Worm (Caenorhabditis elegans) whole organism, L3 larva: ENCODE measurements around the gene mes-1.

Experiments
- ZK546.5 ChIP-seq: sonication (generic microtip); optimal IDR thresholded peaks from 2 replicates; lab custom pipeline; 2017; ENCODE audit warnings: missing biosample characterization, missing genetic modification characterization
- aly-2 ChIP-seq: fragments of 150-350 bp; optimal IDR thresholded peaks from 2 replicates; lab custom pipeline; 2014; ENCODE audit warnings: missing biosample characterization, missing genetic modification characterization
- ama-1 ChIP-seq: fragments of 150-350 bp; optimal IDR thresholded peaks from 2 replicates; lab custom pipeline; 2018
- ceh-16 ChIP-seq: sonication (generic microtip); optimal IDR thresholded peaks from 2 replicates; lab custom pipeline; 2017; ENCODE audit warnings: missing biosample characterization, missing genetic modification characterization
- ceh-28 ChIP-seq: fragments of 150-350 bp; optimal IDR thresholded peaks from 2 replicates; lab custom pipeline; 2014; ENCODE audit warnings: missing biosample characterization, missing genetic modification reagents, missing genetic modification characterization
- ceh-82 ChIP-seq: fragments of 150-350 bp; optimal IDR thresholded peaks from 2 replicates; lab custom pipeline; 2014; ENCODE audit warnings: missing biosample characterization, missing genetic modification characterization
- daf-12 ChIP-seq: fragments of 150-350 bp; optimal IDR thresholded peaks from 2 replicates; lab custom pipeline; 2014; ENCODE audit warnings: missing biosample characterization, missing genetic modification reagents, missing genetic modification characterization
- egl-5 ChIP-seq: fragments of 150-350 bp; optimal IDR thresholded peaks from 2 replicates; lab custom pipeline; 2017; ENCODE audit warnings: missing biosample characterization, missing genetic modification reagents, missing genetic modification characterization, inconsistent platforms
- elt-1 ChIP-seq: fragments of 150-350 bp; optimal IDR thresholded peaks from 2 replicates; lab custom pipeline; 2014; ENCODE audit warnings: missing biosample characterization, missing genetic modification characterization
- elt-2 ChIP-seq: sonication (generic microtip); optimal IDR thresholded peaks from 2 replicates; lab custom pipeline; 2016; ENCODE audit warnings: missing genetic modification reagents, mild to moderate bottlenecking, missing genetic modification characterization, missing compliant biosample characterization
- elt-3 ChIP-seq, 3 experiments: fragments of 150-350 bp in 1 of 3; sonication (generic microtip) in 2 of 3; optimal IDR thresholded peaks; 2 replicates in 2 of 3; 4 replicates in 1 of 3; lab custom pipeline; 2014 to 2017; ENCODE audit warnings: missing biosample characterization in 3 of 3, missing genetic modification characterization in 3 of 3
- eor-1 ChIP-seq, 2 experiments: fragments of 150-350 bp; optimal IDR thresholded peaks; 2 replicates each; lab custom pipeline; 2014 to 2018; ENCODE audit warnings: missing biosample characterization in 2 of 2, missing genetic modification characterization in 2 of 2
- fkh-2 ChIP-seq: fragments of 150-350 bp; optimal IDR thresholded peaks from 2 replicates; lab custom pipeline; 2014; ENCODE audit warnings: missing biosample characterization, missing genetic modification reagents, missing genetic modification characterization
- fos-1 ChIP-seq: fragments of 150-350 bp; optimal IDR thresholded peaks from 2 replicates; lab custom pipeline; 2014; ENCODE audit warnings: missing biosample characterization, missing genetic modification characterization
- hmg-11 ChIP-seq: sonication (generic microtip); optimal IDR thresholded peaks from 2 replicates; lab custom pipeline; 2016; ENCODE audit warnings: missing genetic modification characterization, missing compliant biosample characterization
- jun-1 ChIP-seq: fragments of 150-350 bp; optimal IDR thresholded peaks from 2 replicates; lab custom pipeline; 2014; ENCODE audit warnings: missing biosample characterization, missing genetic modification reagents, missing genetic modification characterization
- lin-15B ChIP-seq: fragments of 150-350 bp; optimal IDR thresholded peaks from 2 replicates; lab custom pipeline; 2014; ENCODE audit warnings: missing biosample characterization, missing genetic modification characterization
- lin-39 ChIP-seq: fragments of 150-350 bp; optimal IDR thresholded peaks from 2 replicates; lab custom pipeline; 2018; ENCODE audit warnings: missing biosample characterization, missing genetic modification reagents, missing genetic modification characterization
- lsy-12 ChIP-seq: sonication (generic microtip); optimal IDR thresholded peaks from 2 replicates; lab custom pipeline; 2016; ENCODE audit warnings: mild to moderate bottlenecking, missing genetic modification characterization, missing compliant biosample characterization
- mdl-1 ChIP-seq: fragments of 150-350 bp; optimal IDR thresholded peaks from 2 replicates; lab custom pipeline; 2014; ENCODE audit warnings: missing biosample characterization, missing genetic modification characterization
- mml-1 ChIP-seq: fragments of 150-350 bp; sonication (generic microtip); optimal IDR thresholded peaks from 3 replicates; lab custom pipeline; 2014; ENCODE audit warnings: missing biosample characterization, missing genetic modification characterization
- nhr-23 ChIP-seq: fragments of 150-350 bp; optimal IDR thresholded peaks from 2 replicates; lab custom pipeline; 2014; ENCODE audit warnings: missing biosample characterization, missing genetic modification reagents, missing genetic modification characterization
- nhr-237 ChIP-seq: fragments of 150-350 bp; optimal IDR thresholded peaks from 2 replicates; lab custom pipeline; 2014; ENCODE audit warnings: missing biosample characterization, missing genetic modification characterization
- nhr-25 ChIP-seq: sonication (generic microtip); optimal IDR thresholded peaks from 2 replicates; lab custom pipeline; 2017; ENCODE audit warnings: missing biosample characterization, missing genetic modification characterization
- nhr-43 ChIP-seq: sonication (generic microtip); optimal IDR thresholded peaks from 2 replicates; lab custom pipeline; 2016; ENCODE audit warnings: mild to moderate bottlenecking, missing genetic modification characterization, missing compliant biosample characterization; ENCODE audit not compliant: poor library complexity, severe bottlenecking
- nhr-76 ChIP-seq: fragments of 150-350 bp; sonication (generic microtip); optimal IDR thresholded peaks from 5 replicates; lab custom pipeline; 2014; ENCODE audit warnings: missing biosample characterization, missing genetic modification characterization
- nhr-77 ChIP-seq: fragments of 150-350 bp; optimal IDR thresholded peaks from 2 replicates; lab custom pipeline; 2014; ENCODE audit warnings: missing biosample characterization, missing genetic modification characterization
- pqm-1 ChIP-seq: fragments of 150-350 bp; optimal IDR thresholded peaks from 2 replicates; lab custom pipeline; 2017; ENCODE audit warnings: missing biosample characterization, missing genetic modification characterization, inconsistent platforms
- skn-1 ChIP-seq: fragments of 150-350 bp; optimal IDR thresholded peaks from 2 replicates; lab custom pipeline; 2014; ENCODE audit warnings: missing biosample characterization, missing genetic modification characterization
- snpc-4 ChIP-seq: fragments of 150-350 bp; optimal IDR thresholded peaks from 2 replicates; lab custom pipeline; 2014; ENCODE audit warnings: missing biosample characterization, missing genetic modification characterization
- tbx-2 ChIP-seq: sonication (generic microtip); optimal IDR thresholded peaks from 2 replicates; lab custom pipeline; 2016; ENCODE audit warnings: mild to moderate bottlenecking, missing genetic modification characterization, missing compliant biosample characterization
- unc-62 ChIP-seq: fragments of 150-350 bp; sonication (generic microtip); optimal IDR thresholded peaks from 4 replicates; lab custom pipeline; 2014; ENCODE audit warnings: missing biosample characterization, missing genetic modification reagents, missing genetic modification characterization
- zag-1 ChIP-seq: fragments of 150-350 bp; optimal IDR thresholded peaks from 2 replicates; lab custom pipeline; 2014; ENCODE audit warnings: missing biosample characterization, missing genetic modification characterization
- ztf-11 ChIP-seq: fragments of 150-350 bp; optimal IDR thresholded peaks from 2 replicates; lab custom pipeline; 2014; ENCODE audit warnings: missing biosample characterization, missing genetic modification characterization
- ztf-4 ChIP-seq: fragments of 150-350 bp; optimal IDR thresholded peaks from 2 replicates; lab custom pipeline; 2014; ENCODE audit warnings: missing biosample characterization, missing genetic modification characterization

Gene mes-1

DNA sequence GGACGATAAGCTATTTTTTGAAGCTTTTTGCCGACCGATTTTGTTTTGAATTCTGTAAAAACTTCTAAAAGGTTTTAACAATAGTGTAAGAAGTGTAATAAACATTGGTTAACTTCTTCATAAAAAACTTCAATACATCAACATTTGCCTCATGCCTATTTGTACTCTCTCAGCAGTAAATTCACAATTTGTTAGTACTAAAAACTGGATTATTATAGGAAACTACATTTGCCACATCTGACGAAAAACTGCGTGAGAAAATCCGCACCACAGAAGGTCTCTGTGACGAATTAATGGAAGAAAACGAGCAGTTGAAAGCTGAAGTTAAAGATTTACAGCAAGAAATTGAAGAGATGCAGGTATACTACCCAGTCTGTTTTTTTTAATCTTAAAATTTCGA, 29.8 kb upstream of the mes-1 start:
- TF ChIP-seq eor-1 (tag; optimal IDR thresholded peaks at IDR 0.05; lab: Kevin White, UChicago) (no peak), snpc-4 (tag; lab: Kevin White, UChicago) (no peak), ceh-82 (tag; lab: Kevin White, UChicago) (no peak), nhr-25 (tag; lab: Kevin White, UChicago) (no peak), ceh-16 (tag; lab: Kevin White, UChicago) (no peak), lin-39 (tag; lab: Kevin White, UChicago) (no peak)

DNA sequence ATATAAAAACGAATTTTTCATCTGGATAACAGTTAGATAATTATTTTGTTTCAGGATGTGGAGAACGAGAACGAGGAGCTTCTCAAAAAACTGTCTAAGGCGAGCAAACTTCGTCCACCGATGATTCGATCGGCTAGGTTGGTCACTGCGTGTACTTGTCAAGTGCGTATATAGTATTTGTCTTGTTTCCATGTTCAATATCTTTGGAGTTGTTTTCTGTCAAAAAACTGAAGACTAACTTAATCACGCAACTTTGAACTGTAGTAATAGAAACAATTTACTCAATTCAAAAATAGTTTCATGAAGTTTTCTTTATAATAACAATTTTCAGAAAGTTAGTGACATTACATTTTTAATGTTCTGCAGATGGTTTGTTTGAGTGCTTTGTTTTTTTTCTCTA, 28.6 kb upstream of the mes-1 start:
- TF ChIP-seq mdl-1 (no peak), unc-62 (GFP tag; lab: Kevin White, UChicago) (no peak), ztf-11 (no peak), eor-1 (tag; optimal IDR thresholded peaks at IDR 0.05; lab: Kevin White, UChicago) (no peak), elt-2 (no peak), egl-5 (tag; lab: Kevin White, UChicago) (no peak), ZK546.5 (tag; lab: Kevin White, UChicago) (no peak), tbx-2 (no peak), fos-1 (tag; lab: Kevin White, UChicago) (no peak), hmg-11 (tag; lab: Kevin White, UChicago) (no peak), zag-1 (tag; lab: Kevin White, UChicago) (no peak), nhr-76 (no peak), skn-1 (tag; lab: Kevin White, UChicago) (no peak)

DNA sequence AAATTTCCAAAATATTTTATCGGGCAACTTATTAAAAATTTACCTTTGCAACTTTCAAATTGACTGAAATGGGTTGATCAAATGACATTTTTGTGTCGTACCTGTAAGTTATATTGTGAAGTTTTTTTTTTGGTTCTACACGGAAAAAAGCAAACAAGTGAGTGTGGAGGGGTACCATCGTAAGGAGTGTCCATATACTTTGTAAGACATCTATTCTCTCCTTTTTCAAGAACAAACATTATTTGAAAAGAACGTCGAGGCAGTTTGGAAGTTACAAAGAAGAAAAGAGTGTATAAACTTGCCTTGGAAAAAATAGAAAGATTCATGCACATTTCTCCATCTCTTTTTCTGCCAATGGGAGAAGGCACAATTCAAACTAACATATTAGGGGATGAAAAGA, 19.9 kb upstream of the mes-1 start, which contains the start of gene taf-7.1:
taf-7.1 (minus strand) TSS at position 101 of the 400 bp plus-strand sequence.
- TF ChIP-seq nhr-43 (tag; lab: Kevin White, UChicago) (no peak), snpc-4 (tag; lab: Kevin White, UChicago) (no peak), egl-5 (tag; lab: Kevin White, UChicago) (no peak), nhr-77 (no peak), ztf-4 (tag; lab: Kevin White, UChicago) (no peak), jun-1 (tag; lab: Kevin White, UChicago) (no peak), mml-1 (no peak), eor-1 (tag; optimal IDR thresholded peaks at IDR 0.05; lab: Kevin White, UChicago) (no peak), lin-15B (tag; lab: Kevin White, UChicago) (no peak), ama-1 (lab: Kevin White, UChicago) (no peak), nhr-237 (tag; lab: Kevin White, UChicago) (no peak), lin-39 (tag; lab: Kevin White, UChicago) (no peak), elt-3 (tag; optimal IDR thresholded peaks at IDR 0.05; lab: Kevin White, UChicago) (no peak), fkh-2 (tag; lab: Kevin White, UChicago) (no peak)

ce11 chrX:11843363-11843762, 13.9 kb upstream of the mes-1 start, which contains the start of gene F54F7.2:
Gene F54F7.2, plus strand, starts transcription at chrX:11843663.
- TF ChIP-seq tbx-2, result no peak
- no peak for TF ChIP-seq aly-2 (tag; lab: Kevin White, UChicago)
- TF ChIP-seq nhr-237 (tag; lab: Kevin White, UChicago), result no peak
- TF ChIP-seq elt-3 (tag; optimal IDR thresholded peaks at IDR 0.05; lab: Kevin White, UChicago), result no peak
- TF ChIP-seq lsy-12 (tag; lab: Kevin White, UChicago), result no peak
- no peak for TF ChIP-seq ztf-4 (tag; lab: Kevin White, UChicago)
- TF ChIP-seq nhr-23 (tag; lab: Kevin White, UChicago), result no peak
- no peak for TF ChIP-seq egl-5 (tag; lab: Kevin White, UChicago)

DNA sequence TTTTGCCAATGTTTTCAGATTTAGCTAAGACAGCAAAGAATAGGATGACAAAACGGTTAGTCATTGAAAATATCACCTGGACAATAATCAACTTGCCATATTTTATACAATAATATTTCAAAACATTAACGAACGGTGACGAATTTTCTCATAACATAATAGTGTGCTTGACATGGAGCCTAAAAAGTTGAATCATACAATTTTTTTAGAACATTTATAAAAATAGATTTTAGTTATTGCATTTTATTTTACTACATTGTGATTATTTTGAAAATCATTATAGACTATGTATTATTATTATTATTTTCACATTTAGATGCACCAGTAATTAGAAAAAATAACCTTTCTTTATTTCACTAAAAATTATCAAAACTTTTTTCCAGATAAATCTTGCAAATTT, 8.7 kb upstream of the mes-1 start, which contains the start of gene F54F7.9:
F54F7.9 (minus strand) TSS at position 101 of the 400 bp plus-strand sequence.
- no peak for TF ChIP-seq eor-1 (tag; optimal IDR thresholded peaks at IDR 0.05; lab: Kevin White, UChicago)
- no peak for TF ChIP-seq nhr-77
- no peak for TF ChIP-seq nhr-237 (tag; lab: Kevin White, UChicago)
- TF ChIP-seq elt-2, result no peak
- no peak for TF ChIP-seq elt-1
- no peak for TF ChIP-seq ama-1 (lab: Kevin White, UChicago)
- TF ChIP-seq ceh-28, result no peak
- TF ChIP-seq fos-1 (tag; lab: Kevin White, UChicago), result no peak
- TF ChIP-seq daf-12 (tag; lab: Kevin White, UChicago), result no peak
- no peak for TF ChIP-seq zag-1 (tag; lab: Kevin White, UChicago)
- TF ChIP-seq lin-15B (tag; lab: Kevin White, UChicago), result no peak
- no peak for TF ChIP-seq tbx-2
- TF ChIP-seq nhr-43 (tag; lab: Kevin White, UChicago), result no peak
- TF ChIP-seq hmg-11 (tag; lab: Kevin White, UChicago), result no peak
- no peak for TF ChIP-seq ztf-11
- no peak for TF ChIP-seq pqm-1
